Fruit fly (Drosophila melanogaster) whole organism, embryonic: ENCODE data around the gene CG34286.

Source experiments
- Awh ChIP-seq: fragments of 200-800 bp; sonication (Bioruptor generic); IDR thresholded peaks from 2 replicates; pipeline ENCODE4, ENCODE4 v1.3.6; 2022; ENCODE audit warnings: missing biosample characterization, missing genetic modification characterization
- CG6854 ChIP-seq: fragments of 200-800 bp; sonication (Bioruptor generic); optimal IDR thresholded peaks from 3 replicates; lab custom pipeline; 2017; ENCODE audit warnings: missing biosample characterization, mild to moderate bottlenecking, missing genetic modification characterization
- Kr ChIP-seq: fragments of 200-800 bp; sonication (Bioruptor generic); optimal IDR thresholded peaks from 2 replicates; lab custom pipeline; 2017; ENCODE audit warnings: missing biosample characterization, mild to moderate bottlenecking, missing genetic modification characterization
- luna ChIP-seq: fragments of 200-800 bp; sonication (Bioruptor generic); optimal IDR thresholded peaks from 2 replicates; lab custom pipeline; 2016; ENCODE audit warnings: missing biosample characterization, missing genetic modification characterization
- row ChIP-seq: fragments of 200-800 bp; sonication (Bioruptor generic); IDR thresholded peaks from 3 replicates; pipeline ENCODE4 v1.3.6; 2022; ENCODE audit warnings: missing biosample characterization, missing genetic modification characterization
- vvl ChIP-seq: fragments of 200-800 bp; sonication (Bioruptor generic); IDR thresholded peaks from 2 replicates; pipeline ENCODE4 v1.3.6; 2022; ENCODE audit warnings: missing biosample characterization, missing genetic modification characterization
- zfh1 ChIP-seq: fragments of 200-800 bp; sonication (Bioruptor generic); IDR thresholded peaks from 3 replicates; pipeline ENCODE4 v1.3.6; 2022; ENCODE audit warnings: missing biosample characterization, missing genetic modification characterization

DNA sequence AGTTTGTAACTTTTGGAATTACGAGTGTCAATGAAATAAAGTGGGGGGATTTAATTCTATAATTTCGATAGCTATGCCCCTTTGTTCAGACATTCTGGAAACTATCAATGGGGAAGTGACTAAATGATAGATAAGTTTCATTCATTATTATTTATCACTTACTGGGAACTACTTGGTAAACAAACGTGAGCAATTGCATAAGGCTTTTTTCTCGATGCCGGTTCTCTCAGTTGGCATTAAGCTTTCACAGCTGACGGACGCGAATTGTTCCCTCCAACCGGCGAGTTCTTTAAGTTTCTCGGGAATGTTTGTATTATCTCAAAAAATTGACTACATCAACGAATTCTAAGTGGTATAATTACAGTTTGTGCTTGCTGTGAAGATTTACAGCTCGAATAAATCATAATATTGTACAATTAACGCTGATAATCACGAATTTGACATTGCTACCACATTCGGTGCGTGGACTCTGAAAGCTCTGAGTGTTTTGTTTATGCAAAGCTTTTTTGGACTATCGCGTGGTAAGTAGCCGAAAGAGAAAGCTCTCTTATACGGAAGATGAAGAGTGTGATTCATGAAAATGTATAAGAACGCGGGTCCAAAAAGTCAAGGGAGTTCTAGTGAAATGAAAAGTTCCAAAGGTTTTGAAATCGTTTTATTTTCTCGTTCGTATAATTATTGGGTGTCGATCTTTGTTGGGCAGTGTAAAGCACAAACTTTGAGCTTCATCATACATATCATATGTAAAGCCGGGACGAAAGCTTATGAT lies 44.3 kb downstream of the CG34286 start, which contains the start of gene Naam:
- TF ChIP-seq zfh1 (GFP tag; lab: Robert Waterston, UW), result peak; percentile 72; the same call in 1 of the 3 replicates
- peak; percentile 25 for TF ChIP-seq luna (GFP tag; lab: Kevin White, UChicago)
- TF ChIP-seq row, result peak; percentile 80
- TF ChIP-seq vvl (GFP tag; lab: Robert Waterston, UW), result peak; percentile 94
- no peak for TF ChIP-seq Kr (GFP tag; lab: Kevin White, UChicago)
- no peak for TF ChIP-seq Awh
- TF ChIP-seq CG6854 (GFP tag; lab: Kevin White, UChicago), result peak; percentile 82
